Fruit fly (Drosophila melanogaster) whole organism, embryonic: ENCODE data around the gene CG17224.
A peak's percentile ranks its signal among the peaks of the same experiment; 100 is the strongest.

ENCODE experiments used
- ATbp ChIP-seq: fragments of 200-800 bp; sonication (Bioruptor generic); optimal IDR thresholded peaks from 2 replicates; lab custom pipeline; 2017; ENCODE audit warnings: missing biosample characterization, mild to moderate bottlenecking, missing genetic modification characterization, missing genetic modification reagents
- B-H2 ChIP-seq: fragments of 200-800 bp; sonication (Bioruptor generic); optimal IDR thresholded peaks from 2 replicates; lab custom pipeline; 2018; ENCODE audit warnings: missing biosample characterization, mild to moderate bottlenecking, missing genetic modification characterization
- CG12744 ChIP-seq: fragments of 200-800 bp; sonication (Bioruptor generic); optimal IDR thresholded peaks from 2 replicates; lab custom pipeline; 2016; ENCODE audit warnings: missing biosample characterization, missing genetic modification characterization
- CG12942 ChIP-seq: fragments of 200-800 bp; sonication (Bioruptor generic); optimal IDR thresholded peaks from 3 replicates; lab custom pipeline; 2016; ENCODE audit warnings: missing biosample characterization, missing genetic modification characterization
- CG13123 ChIP-seq: fragments of 200-800 bp; sonication (Bioruptor generic); optimal IDR thresholded peaks from 2 replicates; lab custom pipeline; 2016; ENCODE audit warnings: missing biosample characterization, missing genetic modification characterization
- CG17186 ChIP-seq: fragments of 200-800 bp; sonication (Bioruptor generic); optimal IDR thresholded peaks from 3 replicates; lab custom pipeline; 2017; ENCODE audit warnings: missing biosample characterization, missing genetic modification reagents, missing genetic modification characterization
- CG17328 ChIP-seq: fragments of 200-800 bp; sonication (Bioruptor generic); IDR thresholded peaks from 2 replicates; pipeline ENCODE4 v1.3.6; 2022; ENCODE audit warnings: missing biosample characterization, missing genetic modification characterization
- CG17912 ChIP-seq: fragments of 200-800 bp; sonication (Bioruptor generic); optimal IDR thresholded peaks from 2 replicates; lab custom pipeline; 2018; ENCODE audit warnings: missing biosample characterization, mild to moderate bottlenecking, missing genetic modification characterization
- CG2120 ChIP-seq: fragments of 200-800 bp; sonication (Bioruptor generic); optimal IDR thresholded peaks from 3 replicates; lab custom pipeline; 2016; ENCODE audit warnings: missing biosample characterization, missing genetic modification characterization
- CG2129 ChIP-seq: fragments of 200-800 bp; sonication (Bioruptor generic); IDR thresholded peaks from 2 replicates; pipeline ENCODE4 v1.3.6; 2022; ENCODE audit warnings: missing biosample characterization, missing genetic modification characterization; ENCODE audit not compliant: partially characterized antibody
- CG2199 ChIP-seq: fragments of 200-800 bp; sonication (Bioruptor generic); IDR thresholded peaks from 3 replicates; pipeline ENCODE4 v1.3.6; 2022; ENCODE audit warnings: missing biosample characterization, missing genetic modification characterization
- CG30431 ChIP-seq: fragments of 200-800 bp; sonication (Bioruptor generic); optimal IDR thresholded peaks from 2 replicates; lab custom pipeline; 2017; ENCODE audit warnings: missing biosample characterization, missing genetic modification characterization
- CG31365 ChIP-seq: fragments of 200-800 bp; sonication (Bioruptor generic); optimal IDR thresholded peaks from 2 replicates; lab custom pipeline; 2018; ENCODE audit warnings: missing biosample characterization, mild to moderate bottlenecking, missing genetic modification characterization
- CG34224 ChIP-seq: fragments of 200-800 bp; sonication (Bioruptor generic); IDR thresholded peaks from 3 replicates; pipeline ENCODE4 v1.3.6; 2022; ENCODE audit warnings: missing biosample characterization, missing genetic modification characterization; ENCODE audit not compliant: partially characterized antibody
- CG4282 ChIP-seq: fragments of 200-800 bp; sonication (Bioruptor generic); optimal IDR thresholded peaks from 2 replicates; lab custom pipeline; 2016; ENCODE audit warnings: missing biosample characterization, missing genetic modification characterization
- CG43689 ChIP-seq: fragments of 200-800 bp; sonication (Bioruptor generic); IDR thresholded peaks from 2 replicates; pipeline ENCODE4 v1.3.6; 2022; ENCODE audit warnings: missing biosample characterization, missing genetic modification characterization
- CG7786 ChIP-seq: fragments of 200-800 bp; sonication (Bioruptor generic); optimal IDR thresholded peaks from 2 replicates; lab custom pipeline; 2016; ENCODE audit warnings: missing biosample characterization, missing genetic modification characterization
- CG8478 ChIP-seq: fragments of >200 bp; optimal IDR thresholded peaks from 2 replicates; lab custom pipeline; 2018
- CG9215 ChIP-seq: fragments of 200-800 bp; sonication (Bioruptor generic); IDR thresholded peaks from 2 replicates; pipeline ENCODE4 v1.3.6; 2022; ENCODE audit warnings: missing biosample characterization, missing genetic modification characterization
- D19A ChIP-seq: fragments of 200-800 bp; optimal IDR thresholded peaks from 3 replicates; lab custom pipeline; 2019; ENCODE audit warnings: missing biosample characterization, mild to moderate bottlenecking, missing genetic modification characterization, moderate library complexity
- Dip3 ChIP-seq: fragments of 200-800 bp; sonication (Bioruptor generic); optimal IDR thresholded peaks from 3 replicates; lab custom pipeline; 2016; ENCODE audit warnings: missing biosample characterization, missing genetic modification characterization
- E2f1 ChIP-seq: fragments of 200-800 bp; sonication (Bioruptor generic); IDR thresholded peaks from 2 replicates; pipeline ENCODE4 v1.3.6; 2022; ENCODE audit warnings: missing biosample characterization, missing genetic modification characterization
- Hr78 ChIP-seq, 2 experiments: fragments of 200-800 bp in 1 of 2; fragments of >200 bp in 1 of 2; sonication (Bioruptor generic) in 1 of 2; optimal IDR thresholded peaks; 2 replicates each; lab custom pipeline; 2017 to 2019; ENCODE audit warnings: missing biosample characterization in 2 of 2, missing genetic modification characterization in 2 of 2, mild to moderate bottlenecking in 1 of 2, moderate library complexity in 1 of 2
- Kr ChIP-seq: fragments of 200-800 bp; sonication (Bioruptor generic); optimal IDR thresholded peaks from 2 replicates; lab custom pipeline; 2017; ENCODE audit warnings: missing biosample characterization, mild to moderate bottlenecking, missing genetic modification characterization
- Myb ChIP-seq: fragments of 200-800 bp; sonication (Bioruptor generic); optimal IDR thresholded peaks from 2 replicates; lab custom pipeline; 2016; ENCODE audit warnings: missing biosample characterization, missing genetic modification characterization
- Oli ChIP-seq: fragments of 200-800 bp; sonication (Bioruptor generic); optimal IDR thresholded peaks from 2 replicates; lab custom pipeline; 2018; ENCODE audit warnings: missing biosample characterization, mild to moderate bottlenecking, missing genetic modification characterization, moderate library complexity
- Optix ChIP-seq: fragments of 200-800 bp; sonication (Bioruptor generic); IDR thresholded peaks from 3 replicates; pipeline ENCODE4 v1.3.6; 2022; ENCODE audit warnings: missing biosample characterization, missing genetic modification characterization
- Rx ChIP-seq: fragments of 200-800 bp; sonication (Bioruptor generic); IDR thresholded peaks from 2 replicates; pipeline ENCODE4 v1.3.6; 2022; ENCODE audit warnings: missing biosample characterization, missing genetic modification characterization
- Side ChIP-seq: fragments of 200-800 bp; sonication (Bioruptor generic); optimal IDR thresholded peaks from 2 replicates; lab custom pipeline; 2016; ENCODE audit warnings: missing biosample characterization, missing genetic modification characterization
- Stat92E ChIP-seq, 3 experiments: fragments of >200 bp in 2 of 3; fragments of 200-800 bp in 1 of 3; sonication (Bioruptor generic) in 1 of 3; optimal IDR thresholded peaks; 2 replicates each; lab custom pipeline; 2017 to 2019; ENCODE audit warnings: missing biosample characterization in 3 of 3, missing genetic modification characterization in 3 of 3, mild to moderate bottlenecking in 1 of 3, moderate library complexity in 1 of 3
- Taf1 ChIP-seq: fragments of 200-800 bp; sonication (Bioruptor generic); IDR thresholded peaks from 2 replicates; pipeline ENCODE4 v1.3.6; 2022; ENCODE audit warnings: missing biosample characterization, missing genetic modification characterization
- al ChIP-seq: fragments of 200-800 bp; sonication (Bioruptor generic); IDR thresholded peaks from 2 replicates; pipeline ENCODE4 v1.3.6; 2022; ENCODE audit warnings: missing biosample characterization, missing genetic modification characterization
- ash1 ChIP-seq: fragments of 200-800 bp; sonication (Bioruptor generic); optimal IDR thresholded peaks from 2 replicates; lab custom pipeline; 2018; ENCODE audit warnings: missing biosample characterization, mild to moderate bottlenecking, missing genetic modification characterization
- chinmo ChIP-seq: fragments of 200-800 bp; sonication (Bioruptor generic); IDR thresholded peaks from 4 replicates; pipeline ENCODE4 v1.3.6; 2022; ENCODE audit warnings: missing biosample characterization, missing genetic modification characterization; ENCODE audit not compliant: partially characterized antibody
- emc ChIP-seq: fragments of 200-800 bp; sonication (Bioruptor generic); optimal IDR thresholded peaks from 2 replicates; lab custom pipeline; 2016; ENCODE audit warnings: missing biosample characterization, missing genetic modification characterization
- fru ChIP-seq: fragments of >200 bp; optimal IDR thresholded peaks from 2 replicates; lab custom pipeline; 2017
- grau ChIP-seq: fragments of 200-800 bp; optimal IDR thresholded peaks from 3 replicates; lab custom pipeline; 2019; ENCODE audit warnings: missing biosample characterization, mild to moderate bottlenecking, missing genetic modification characterization, moderate library complexity
- grn ChIP-seq: fragments of 200-800 bp; sonication (Bioruptor generic); optimal IDR thresholded peaks from 3 replicates; lab custom pipeline; 2017; ENCODE audit warnings: missing biosample characterization, missing genetic modification characterization
- h ChIP-seq: fragments of >200 bp; optimal IDR thresholded peaks from 2 replicates; lab custom pipeline; 2017
- ken ChIP-seq: fragments of 200-800 bp; sonication (Bioruptor generic); IDR thresholded peaks from 3 replicates; pipeline ENCODE4 v1.3.6; 2022; ENCODE audit warnings: missing biosample characterization, missing genetic modification characterization
- mam ChIP-seq: fragments of 200-800 bp; sonication (Bioruptor generic); optimal IDR thresholded peaks from 3 replicates; lab custom pipeline; 2016; ENCODE audit warnings: missing biosample characterization, missing genetic modification characterization
- nau ChIP-seq: fragments of 200-800 bp; sonication (Bioruptor generic); optimal IDR thresholded peaks from 3 replicates; lab custom pipeline; 2017; ENCODE audit warnings: missing biosample characterization, mild to moderate bottlenecking, missing genetic modification characterization, missing genetic modification reagents
- otp ChIP-seq: fragments of 200-800 bp; sonication (Bioruptor generic); IDR thresholded peaks from 3 replicates; pipeline ENCODE4, ENCODE4 v1.3.6; 2022; ENCODE audit warnings: missing biosample characterization, missing genetic modification characterization
- pita ChIP-seq: fragments of 200-800 bp; sonication (Bioruptor generic); optimal IDR thresholded peaks from 2 replicates; lab custom pipeline; 2017; ENCODE audit warnings: missing biosample characterization, mild to moderate bottlenecking, missing genetic modification characterization
- psq ChIP-seq: fragments of 200-800 bp; sonication (Bioruptor generic); optimal IDR thresholded peaks from 2 replicates; lab custom pipeline; 2017; ENCODE audit warnings: missing biosample characterization, missing genetic modification characterization
- pzg ChIP-seq: fragments of 200-800 bp; sonication (Bioruptor generic); optimal IDR thresholded peaks from 3 replicates; lab custom pipeline; 2018; ENCODE audit warnings: missing biosample characterization, mild to moderate bottlenecking, missing genetic modification characterization, moderate library complexity
- schlank ChIP-seq: fragments of 200-800 bp; sonication (Bioruptor generic); optimal IDR thresholded peaks from 2 replicates; lab custom pipeline; 2018; ENCODE audit warnings: missing biosample characterization, mild to moderate bottlenecking, missing genetic modification characterization
- scrt ChIP-seq: fragments of 200-800 bp; sonication (Bioruptor generic); optimal IDR thresholded peaks from 2 replicates; lab custom pipeline; 2018; ENCODE audit warnings: missing biosample characterization, mild to moderate bottlenecking, missing genetic modification characterization, moderate library complexity
- sna ChIP-seq: fragments of 200-800 bp; sonication (Bioruptor generic); IDR thresholded peaks from 2 replicates; pipeline ENCODE4 v1.3.6; 2022; ENCODE audit warnings: missing biosample characterization, missing genetic modification characterization; ENCODE audit not compliant: partially characterized antibody
- tup ChIP-seq: fragments of 200-800 bp; sonication (Bioruptor generic); optimal IDR thresholded peaks from 2 replicates; lab custom pipeline; 2016; ENCODE audit warnings: missing biosample characterization, mild to moderate bottlenecking, missing genetic modification characterization, moderate library complexity

Gene CG17224

DNA sequence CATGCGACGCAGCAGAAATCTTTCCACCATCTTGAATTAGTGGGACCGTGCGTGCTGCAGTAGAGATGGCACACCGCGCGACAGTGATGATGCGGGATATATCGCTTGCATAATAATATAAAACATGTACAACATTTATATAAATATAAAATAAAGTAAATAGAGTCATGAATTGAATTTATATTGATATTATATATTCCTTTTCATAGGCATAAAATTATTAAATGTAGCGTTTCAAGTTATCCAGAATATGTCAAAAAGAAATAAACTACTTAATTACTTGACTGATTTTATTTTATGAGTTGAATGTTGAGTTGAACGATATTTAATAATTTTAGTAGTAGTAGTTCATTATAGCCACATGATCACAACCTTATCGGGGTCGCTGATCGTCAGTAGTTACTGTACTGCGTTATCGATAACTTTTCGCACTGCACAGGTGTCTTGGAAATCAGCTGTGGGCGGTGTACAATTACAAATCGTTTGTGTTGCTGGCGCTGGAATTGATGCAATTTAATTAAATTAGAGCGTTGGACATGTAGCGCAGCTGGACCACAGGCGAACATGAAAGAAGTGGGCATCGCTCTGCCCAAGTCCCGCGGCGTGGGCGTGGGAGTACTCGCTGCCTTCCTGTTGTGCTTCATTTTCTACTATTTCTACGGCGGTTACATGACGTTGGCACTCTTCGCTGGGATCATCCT lies 30.3 kb downstream of the CG17224 start, which contains the start of the genes Chd1 and Bem46 (continued):
- TF ChIP-seq ATbp (GFP tag; lab: Kevin White, UChicago) (no peak), schlank (tag; lab: Kevin White, UChicago) (peak; percentile 51), h (lab: Kevin White, UChicago) (no peak), E2f1 (peak; percentile 77), emc (GFP tag; lab: Kevin White, UChicago) (peak; percentile 51), psq (peak; percentile 61), Oli (peak; percentile 81), sna (GFP tag; lab: Robert Waterston, UW) (no peak), CG30431 (GFP tag; lab: Kevin White, UChicago) (peak; percentile 72), B-H2 (GFP tag; lab: Kevin White, UChicago) (peak; percentile 89), grn (GFP tag; lab: Kevin White, UChicago) (no peak), tup (GFP tag; lab: Kevin White, UChicago) (peak; percentile 50), CG7786 (GFP tag; lab: Kevin White, UChicago) (peak; percentile 76), Side (GFP tag; lab: Kevin White, UChicago) (peak; percentile 18), CG34224 (GFP tag; lab: Robert Waterston, UW) (no peak; the same call in 2 of the 3 replicates), grau (tag; lab: Kevin White, UChicago) (peak; percentile 99), CG9215 (GFP tag; lab: Robert Waterston, UW) (peak; percentile 88), otp (GFP tag; lab: Robert Waterston, UW) (peak; percentile 69; the same call in 1 of the 3 replicates), CG12744 (GFP tag; lab: Kevin White, UChicago) (peak; percentile 63), CG13123 (GFP tag; lab: Kevin White, UChicago) (peak; percentile 78), ken (GFP tag; lab: Robert Waterston, UW) (peak; percentile 83), fru (lab: Kevin White, UChicago) (no peak), CG2199 (GFP tag; lab: Robert Waterston, UW) (no peak), CG17328 (peak; percentile 74), mam (peak; percentile 89), nau (GFP tag; lab: Kevin White, UChicago) (no peak), chinmo (0 out of 4 replicates have a peak, but pooled peaks have one; percentile 40), CG12942 (GFP tag; lab: Kevin White, UChicago) (peak; percentile 88), Stat92E (GFP tag; optimal IDR thresholded peaks at IDR 0.05; lab: Kevin White, UChicago) (no peak), ash1 (GFP tag; lab: Kevin White, UChicago) (no peak), pita (GFP tag; lab: Kevin White, UChicago) (no peak), al (GFP tag; lab: Robert Waterston, UW) (peak; percentile 83), Optix (GFP tag; lab: Robert Waterston, UW) (0 out of 3 replicates have a peak, but pooled peaks have one; percentile 41), CG2129 (GFP tag; lab: Robert Waterston, UW) (no peak), CG31365 (tag; lab: Kevin White, UChicago) (no peak), CG17186 (peak; percentile 46), CG43689 (GFP tag; lab: Robert Waterston, UW) (peak; percentile 75), CG4282 (no peak), Hr78 (GFP tag; optimal IDR thresholded peaks at IDR 0.05; lab: Kevin White, UChicago) (no peak), CG2120 (GFP tag; lab: Kevin White, UChicago) (peak; percentile 90), CG8478 (lab: Kevin White, UChicago) (no peak), D19A (tag; lab: Kevin White, UChicago) (no peak), Dip3 (GFP tag; lab: Kevin White, UChicago) (peak; percentile 74), Taf1 (peak; percentile 64; the same call in 1 of the 2 replicates), Kr (GFP tag; lab: Kevin White, UChicago) (no peak), Rx (GFP tag; lab: Robert Waterston, UW) (peak; percentile 65), pzg (peak; percentile 39), Myb (GFP tag; lab: Kevin White, UChicago) (peak; percentile 35), CG17912 (GFP tag; lab: Kevin White, UChicago) (peak; percentile 54), scrt (GFP tag; lab: Kevin White, UChicago) (peak; percentile 75)
